Worm (Caenorhabditis elegans) whole organism, midembryonic: ENCODE results near the gene oac-42.

Source experiments
- T22C8.4 ChIP-seq: fragments of 200-800 bp; sonication (Bioruptor generic); IDR thresholded peaks from 2 replicates; pipeline ENCODE4 v1.3.6; 2022; ENCODE audit warnings: missing genetic modification characterization, missing compliant biosample characterization
- cog-1 ChIP-seq: sonication (generic microtip); optimal IDR thresholded peaks from 2 replicates; lab custom pipeline; 2016; ENCODE audit warnings: missing genetic modification characterization, missing compliant biosample characterization
- flt-1 ChIP-seq: fragments of 200-800 bp; sonication (Bioruptor generic); IDR thresholded peaks from 2 replicates; pipeline ENCODE4 v1.3.6; 2022; ENCODE audit warnings: missing genetic modification characterization, missing compliant biosample characterization
- med-1 ChIP-seq: sonication (generic microtip); optimal IDR thresholded peaks from 2 replicates; lab custom pipeline; 2017; ENCODE audit warnings: missing genetic modification characterization, mild to moderate bottlenecking, missing compliant biosample characterization, antibody characterized with exemption, missing genetic modification reagents; ENCODE audit not compliant: insufficient read depth
- ref-1 ChIP-seq: fragments of 200-800 bp; sonication (Bioruptor generic); conservative IDR thresholded peaks from 2 replicates; pipeline ENCODE4 v1.3.6; 2022; ENCODE audit warnings: missing genetic modification reagents, missing genetic modification characterization, missing compliant biosample characterization
- tab-1 ChIP-seq: fragments of 200-800 bp; sonication (Bioruptor generic); IDR thresholded peaks from 2 replicates; pipeline ENCODE4 v1.3.6; 2022; ENCODE audit warnings: missing genetic modification characterization, missing compliant biosample characterization
- ztf-23 ChIP-seq: fragments of 200-800 bp; sonication (Bioruptor generic); IDR thresholded peaks from 2 replicates; pipeline ENCODE4 v1.3.6; 2022; ENCODE audit warnings: missing genetic modification reagents, missing genetic modification characterization, missing compliant biosample characterization

ce11 chrV:15921102-15921501 lies 36.5 kb upstream of the oac-42 start, which contains the start of gene cdr-1:
- TF ChIP-seq ref-1 (GFP tag; lab: Robert Waterston, UW) (no peak), cog-1 (tag; lab: Kevin White, UChicago) (no peak), med-1 (no peak), T22C8.4 (GFP tag; lab: Robert Waterston, UW) (no peak), tab-1 (GFP tag; lab: Robert Waterston, UW) (no peak), flt-1 (GFP tag; lab: Robert Waterston, UW) (no peak), ztf-23 (GFP tag; lab: Robert Waterston, UW) (no peak)
